Worm (Caenorhabditis elegans): ENCODE measurements around the gene imp-3.

The imp-3 gene

ce11 chrIV:7796432-7797113, 7.2 kb upstream of the imp-3 start, which contains the start of gene sgo-1 (continued):
- TF ChIP-seq zfh-2 (GFP tag; conservative IDR thresholded peaks at IDR 0.05) = no peak
- peak; percentile 41; the same call in 1 of the 2 replicates for TF ChIP-seq attf-3 (GFP tag; conservative IDR thresholded peaks at IDR 0.05)
- peak; percentile 87 for TF ChIP-seq unc-130 (GFP tag; optimal IDR thresholded peaks at IDR 0.05)
- TF ChIP-seq attf-6 (GFP tag; IDR thresholded peaks at IDR 0.05) = peak; percentile 85
- TF ChIP-seq bed-1 (GFP tag; IDR thresholded peaks at IDR 0.05) = no peak
- peak; percentile 87 for TF ChIP-seq Y79H2A.3 (GFP tag; conservative IDR thresholded peaks at IDR 0.05)
- no peak for TF ChIP-seq nfya-1 (tag; optimal IDR thresholded peaks at IDR 0.05; ENCODE audit: borderline replicate concordance, insufficient read depth)
- peak; percentile 99 for TF ChIP-seq D2030.7 (GFP tag; IDR thresholded peaks at IDR 0.05)
- 0 out of 2 replicates have a peak, but pooled peaks have one; percentile 62 for TF ChIP-seq F39B2.1 (GFP tag; IDR thresholded peaks at IDR 0.05)
- TF ChIP-seq rcor-1 (GFP tag; IDR thresholded peaks at IDR 0.05) = peak; percentile 93
- TF ChIP-seq madf-3 (GFP tag; IDR thresholded peaks at IDR 0.05) = peak; percentile 97
- TF ChIP-seq nfya-2 (GFP tag; IDR thresholded peaks at IDR 0.05) = peak; percentile 70; the same call in 1 of the 2 replicates
- no peak for TF ChIP-seq F57C9.4 (tag; optimal IDR thresholded peaks at IDR 0.05)
- no peak for TF ChIP-seq C06A6.2 (GFP tag; conservative IDR thresholded peaks at IDR 0.05)
- no peak for TF ChIP-seq nhr-27 (tag; optimal IDR thresholded peaks at IDR 0.05)
- TF ChIP-seq Y67H2A.10 (GFP tag; conservative IDR thresholded peaks at IDR 0.05) = 0 out of 2 replicates have a peak, but pooled peaks have one; percentile 43
- TF ChIP-seq sdz-38 (tag; optimal IDR thresholded peaks at IDR 0.05) = no peak
- peak; percentile 24 for TF ChIP-seq him-1 (tag; optimal IDR thresholded peaks at IDR 0.05)
- peak; percentile 91 for TF ChIP-seq lin-54 (GFP tag; optimal IDR thresholded peaks at IDR 0.05)
- TF ChIP-seq Y53G8AR.9 (GFP tag; conservative IDR thresholded peaks at IDR 0.05) = peak; percentile 90
- TF ChIP-seq repo-1 (tag; optimal IDR thresholded peaks at IDR 0.05) = no peak
- TF ChIP-seq hmg-1.2 (GFP tag; IDR thresholded peaks at IDR 0.05) = peak; percentile 68
- peak; percentile 98 for TF ChIP-seq ceh-91 (GFP tag; IDR thresholded peaks at IDR 0.05)
- peak; percentile 77; the same call in 1 of the 2 replicates for TF ChIP-seq pbrm-1 (GFP tag; IDR thresholded peaks at IDR 0.05)

DNA sequence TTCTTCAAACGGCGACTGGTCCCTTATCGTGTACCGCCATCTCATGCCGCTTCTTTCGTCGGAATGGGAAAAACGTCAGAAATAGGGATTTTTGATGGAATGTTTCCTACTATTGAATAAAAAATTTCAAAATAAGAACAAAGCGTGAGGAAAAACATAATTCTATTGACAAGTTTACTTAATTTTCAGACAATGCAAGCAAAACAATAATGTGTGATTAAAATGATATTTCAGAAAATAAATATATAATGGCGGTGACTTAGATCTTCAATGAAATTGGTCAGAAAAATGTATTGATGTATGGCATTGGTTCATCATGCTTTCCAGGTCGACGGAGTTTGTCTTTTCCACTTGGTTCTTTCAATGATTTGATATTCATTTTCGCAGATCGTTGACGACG, 5.3 kb upstream of the imp-3 start, which contains the start of gene ntp-1:
Gene ntp-1 (minus strand): TSS at position 101 of the 400 bp plus-strand sequence.
- no peak for TF ChIP-seq Y95B8A.8 (GFP tag; IDR thresholded peaks at IDR 0.05)
- TF ChIP-seq bed-1 (GFP tag; IDR thresholded peaks at IDR 0.05) = no peak
- no peak for TF ChIP-seq ceh-79 (tag; optimal IDR thresholded peaks at IDR 0.05)
- TF ChIP-seq ztf-3 (GFP tag; optimal IDR thresholded peaks at IDR 0.05) = no peak
- no peak for TF ChIP-seq C17E4.6 (GFP tag; IDR thresholded peaks at IDR 0.05)
- no peak for TF ChIP-seq ceh-27 (GFP tag; optimal IDR thresholded peaks at IDR 0.05)
- no peak for TF ChIP-seq die-1 (tag; optimal IDR thresholded peaks at IDR 0.05)

- TF ChIP-seq cebp-1 (GFP tag; IDR thresholded peaks at IDR 0.05) (no peak), cebp-1 (tag; optimal IDR thresholded peaks at IDR 0.05) (peak; percentile 28), ceh-79 (tag; optimal IDR thresholded peaks at IDR 0.05) (no peak), nhr-80 (tag; optimal IDR thresholded peaks at IDR 0.05) (peak; percentile 66), ceh-91 (GFP tag; IDR thresholded peaks at IDR 0.05) (no peak), Y53G8AR.9 (GFP tag; conservative IDR thresholded peaks at IDR 0.05) (0 out of 2 replicates have a peak, but pooled peaks have one; percentile 60), let-526 (GFP tag; IDR thresholded peaks at IDR 0.05) (no peak), ZK185.1 (tag; optimal IDR thresholded peaks at IDR 0.05; ENCODE audit: poor library complexity, severe bottlenecking) (peak; percentile 12), attf-5 (GFP tag; optimal IDR thresholded peaks at IDR 0.05) (no peak)
Measured at ce11 chrIV:7791821-7792446, 2.5 kb upstream of the imp-3 start, which contains the start of gene C33H5.13. Gene C33H5.13 (minus strand): TSS chrIV:7792263.
